Fruit fly (Drosophila melanogaster) whole organism, prepupa: ENCODE results near the gene CG43401.

Experiments
- CG10669 ChIP-seq: fragments of 200-800 bp; sonication (Bioruptor generic); optimal IDR thresholded peaks from 3 replicates; lab custom pipeline; 2018; ENCODE audit warnings: missing biosample characterization, mild to moderate bottlenecking, missing genetic modification characterization, moderate library complexity
- CG11294 ChIP-seq: fragments of 200-800 bp; sonication (Bioruptor generic); IDR thresholded peaks from 2 replicates; pipeline ENCODE4 v1.3.6; 2022; ENCODE audit warnings: missing biosample characterization, missing genetic modification characterization
- CG11762 ChIP-seq: fragments of 200-800 bp; sonication (Bioruptor generic); optimal IDR thresholded peaks from 3 replicates; lab custom pipeline; 2016; ENCODE audit warnings: missing biosample characterization, missing genetic modification characterization; ENCODE audit not compliant: insufficient read depth
- CG11902 ChIP-seq: fragments of 200-800 bp; sonication (Bioruptor generic); optimal IDR thresholded peaks from 3 replicates; lab custom pipeline; 2016; ENCODE audit warnings: missing biosample characterization, missing genetic modification characterization
- CG15336 ChIP-seq: fragments of 200-800 bp; sonication (Bioruptor generic); IDR thresholded peaks from 2 replicates; pipeline ENCODE4 v1.3.6; 2022; ENCODE audit warnings: missing biosample characterization, missing genetic modification characterization
- CG16779 ChIP-seq: fragments of 200-800 bp; sonication (Bioruptor generic); optimal IDR thresholded peaks from 3 replicates; lab custom pipeline; 2017; ENCODE audit warnings: missing biosample characterization, mild to moderate bottlenecking, missing genetic modification characterization
- CG3032 ChIP-seq: fragments of 200-800 bp; optimal IDR thresholded peaks from 2 replicates; lab custom pipeline; 2019; ENCODE audit warnings: missing biosample characterization, mild to moderate bottlenecking, missing genetic modification characterization, moderate library complexity
- CG34406 ChIP-seq: fragments of 200-800 bp; sonication (Bioruptor generic); optimal IDR thresholded peaks from 3 replicates; lab custom pipeline; 2016; ENCODE audit warnings: missing biosample characterization, missing genetic modification characterization
- CG3919 ChIP-seq: fragments of 200-800 bp; sonication (Bioruptor generic); optimal IDR thresholded peaks from 3 replicates; lab custom pipeline; 2016; ENCODE audit warnings: missing biosample characterization, missing genetic modification characterization
- CG4318 ChIP-seq: fragments of 200-800 bp; sonication (Bioruptor generic); optimal IDR thresholded peaks from 3 replicates; lab custom pipeline; 2017; ENCODE audit warnings: missing biosample characterization, mild to moderate bottlenecking, missing genetic modification characterization
- CG6276 ChIP-seq: fragments of 200-800 bp; sonication (Bioruptor generic); optimal IDR thresholded peaks from 2 replicates; lab custom pipeline; 2017; ENCODE audit warnings: missing biosample characterization, mild to moderate bottlenecking, missing genetic modification characterization
- CG6792 ChIP-seq: fragments of 200-800 bp; sonication (Bioruptor generic); optimal IDR thresholded peaks from 3 replicates; lab custom pipeline; 2016; ENCODE audit warnings: missing biosample characterization, missing genetic modification characterization
- CG6808 ChIP-seq: fragments of 200-800 bp; sonication (Bioruptor generic); optimal IDR thresholded peaks from 3 replicates; lab custom pipeline; 2017; ENCODE audit warnings: missing biosample characterization, missing genetic modification characterization, mild to moderate bottlenecking, moderate library complexity, missing genetic modification reagents
- CG6854 ChIP-seq: fragments of 200-800 bp; sonication (Bioruptor generic); optimal IDR thresholded peaks from 2 replicates; lab custom pipeline; 2017; ENCODE audit warnings: missing biosample characterization, mild to moderate bottlenecking, missing genetic modification characterization
- CG7368 ChIP-seq: fragments of 200-800 bp; sonication (Bioruptor generic); optimal IDR thresholded peaks from 3 replicates; lab custom pipeline; 2016; ENCODE audit warnings: missing biosample characterization, missing genetic modification characterization
- CG8119 ChIP-seq: fragments of 200-800 bp; sonication (Bioruptor generic); IDR thresholded peaks from 3 replicates; pipeline ENCODE4 v1.3.6; 2022; ENCODE audit warnings: missing biosample characterization, missing genetic modification characterization
- CG8632 ChIP-seq: fragments of 200-800 bp; sonication (Bioruptor generic); optimal IDR thresholded peaks from 3 replicates; lab custom pipeline; 2016; ENCODE audit warnings: missing biosample characterization, missing genetic modification characterization
- CG9139 ChIP-seq: fragments of 200-800 bp; sonication (Bioruptor generic); optimal IDR thresholded peaks from 3 replicates; lab custom pipeline; 2017; ENCODE audit warnings: missing biosample characterization, mild to moderate bottlenecking, missing genetic modification characterization
- Eip75B ChIP-seq: fragments of 200-800 bp; sonication (Bioruptor generic); optimal IDR thresholded peaks from 3 replicates; lab custom pipeline; 2016; ENCODE audit warnings: missing biosample characterization, missing genetic modification characterization
- Eip78C ChIP-seq: fragments of 200-800 bp; sonication (Bioruptor generic); peaks from one replicate; lab custom pipeline; 2016; ENCODE audit warnings: missing biosample characterization, missing genetic modification characterization
- Ets96B ChIP-seq: fragments of 200-800 bp; optimal IDR thresholded peaks from 2 replicates; lab custom pipeline; 2019; ENCODE audit warnings: missing biosample characterization, mild to moderate bottlenecking, missing genetic modification characterization, moderate library complexity
- Hr38 ChIP-seq: sonication (Bioruptor generic); optimal IDR thresholded peaks from 2 replicates; lab custom pipeline; 2016; ENCODE audit warnings: missing biosample characterization, missing genetic modification characterization
- Hr39 ChIP-seq: fragments of 200-800 bp; sonication (Bioruptor generic); optimal IDR thresholded peaks from 2 replicates; lab custom pipeline; 2016; ENCODE audit warnings: missing biosample characterization, missing genetic modification characterization
- Hr4 ChIP-seq: fragments of 200-800 bp; sonication (Bioruptor generic); optimal IDR thresholded peaks from 3 replicates; lab custom pipeline; 2016; ENCODE audit warnings: missing biosample characterization, missing genetic modification characterization
- Met ChIP-seq: fragments of 200-800 bp; sonication (Bioruptor generic); optimal IDR thresholded peaks from 3 replicates; lab custom pipeline; 2016; ENCODE audit warnings: missing biosample characterization, missing genetic modification characterization
- OdsH ChIP-seq: fragments of 200-800 bp; sonication (Bioruptor generic); optimal IDR thresholded peaks from 3 replicates; lab custom pipeline; 2016; ENCODE audit warnings: missing biosample characterization, missing genetic modification characterization
- Smox ChIP-seq: fragments of 200-800 bp; sonication (Bioruptor generic); optimal IDR thresholded peaks from 3 replicates; lab custom pipeline; 2016; ENCODE audit warnings: missing biosample characterization, missing genetic modification characterization
- Sox102F ChIP-seq: fragments of 200-800 bp; sonication (Bioruptor generic); optimal IDR thresholded peaks from 2 replicates; lab custom pipeline; 2016; ENCODE audit warnings: missing biosample characterization, mild to moderate bottlenecking, missing genetic modification characterization
- Sox14 ChIP-seq: fragments of 200-800 bp; sonication (Bioruptor generic); optimal IDR thresholded peaks from 3 replicates; lab custom pipeline; 2016; ENCODE audit warnings: missing biosample characterization, missing genetic modification characterization
- Sox15 ChIP-seq: fragments of 200-800 bp; sonication (Bioruptor generic); optimal IDR thresholded peaks from 3 replicates; lab custom pipeline; 2016; ENCODE audit warnings: missing biosample characterization, missing genetic modification characterization
- achi ChIP-seq: fragments of 200-800 bp; sonication (Bioruptor generic); optimal IDR thresholded peaks from 3 replicates; lab custom pipeline; 2016; ENCODE audit warnings: missing biosample characterization, missing genetic modification characterization
- acj6 ChIP-seq: fragments of 200-800 bp; sonication (Bioruptor generic); optimal IDR thresholded peaks from 3 replicates; lab custom pipeline; 2016; ENCODE audit warnings: missing biosample characterization, missing genetic modification characterization
- cyc ChIP-seq: fragments of 200-800 bp; sonication (Bioruptor generic); optimal IDR thresholded peaks from 3 replicates; lab custom pipeline; 2016; ENCODE audit warnings: missing biosample characterization, missing genetic modification characterization
- dac ChIP-seq: fragments of 200-800 bp; sonication (Bioruptor generic); optimal IDR thresholded peaks from 2 replicates; lab custom pipeline; 2017; ENCODE audit warnings: missing biosample characterization, mild to moderate bottlenecking, missing genetic modification characterization
- dsx ChIP-seq: fragments of 200-800 bp; optimal IDR thresholded peaks from 3 replicates; lab custom pipeline; 2019; ENCODE audit warnings: missing biosample characterization, mild to moderate bottlenecking, missing genetic modification characterization, moderate library complexity; ENCODE audit not compliant: poor library complexity, severe bottlenecking
- eg ChIP-seq: fragments of 200-800 bp; sonication (Bioruptor generic); IDR thresholded peaks from 3 replicates; pipeline ENCODE4 v1.3.6; 2022; ENCODE audit warnings: missing biosample characterization, missing genetic modification characterization
- fd59A ChIP-seq: fragments of 200-800 bp; sonication (Bioruptor generic); optimal IDR thresholded peaks from 2 replicates; lab custom pipeline; 2017; ENCODE audit warnings: missing biosample characterization, mild to moderate bottlenecking, missing genetic modification characterization, missing genetic modification reagents
- fd85E ChIP-seq: fragments of 200-800 bp; sonication (Bioruptor generic); optimal IDR thresholded peaks from 3 replicates; lab custom pipeline; 2016; ENCODE audit warnings: missing biosample characterization, missing genetic modification characterization
- fkh ChIP-seq: fragments of 200-800 bp; sonication (Bioruptor generic); optimal IDR thresholded peaks from 3 replicates; lab custom pipeline; 2017; ENCODE audit warnings: missing biosample characterization, mild to moderate bottlenecking, missing genetic modification characterization, moderate library complexity
- lz ChIP-seq: fragments of 200-800 bp; sonication (Bioruptor generic); optimal IDR thresholded peaks from 3 replicates; lab custom pipeline; 2016; ENCODE audit warnings: missing biosample characterization, missing genetic modification characterization
- net ChIP-seq: fragments of 200-800 bp; sonication (Bioruptor generic); optimal IDR thresholded peaks from 3 replicates; lab custom pipeline; 2016; ENCODE audit warnings: missing biosample characterization, missing genetic modification characterization
- pdm3 ChIP-seq: fragments of 200-800 bp; sonication (Bioruptor generic); optimal IDR thresholded peaks from 3 replicates; lab custom pipeline; 2016; ENCODE audit warnings: missing biosample characterization, missing genetic modification characterization
- salr ChIP-seq, 2 experiments: fragments of 200-800 bp; sonication (Bioruptor generic); optimal IDR thresholded peaks; 3 replicates each; lab custom pipeline; 2016 to 2018; ENCODE audit warnings: missing biosample characterization in 2 of 2, missing genetic modification characterization in 2 of 2, mild to moderate bottlenecking in 1 of 2
- spab ChIP-seq: fragments of 200-800 bp; sonication (Bioruptor generic); optimal IDR thresholded peaks from 2 replicates; lab custom pipeline; 2017; ENCODE audit warnings: missing biosample characterization, mild to moderate bottlenecking, missing genetic modification characterization, missing genetic modification reagents
- ss ChIP-seq, 2 experiments: fragments of 200-800 bp; sonication (Bioruptor generic); optimal IDR thresholded peaks; 2 replicates in 1 of 2; 3 replicates in 1 of 2; lab custom pipeline; 2017 to 2018; ENCODE audit warnings: mild to moderate bottlenecking in 2 of 2, missing biosample characterization in 2 of 2, missing genetic modification characterization in 2 of 2, moderate library complexity in 1 of 2
- svp ChIP-seq: fragments of 200-800 bp; sonication (Bioruptor generic); peaks from one replicate; lab custom pipeline; 2016; ENCODE audit warnings: missing biosample characterization, missing genetic modification characterization
- topi ChIP-seq: fragments of 200-800 bp; sonication (Bioruptor generic); optimal IDR thresholded peaks from 3 replicates; lab custom pipeline; 2016; ENCODE audit warnings: missing biosample characterization, missing genetic modification characterization

Gene CG43401

dm6 chr2L:1456305-1456704 lies 28.0 kb downstream of the CG43401 start (continued):
- TF ChIP-seq Eip78C (GFP tag; lab: Kevin White, UChicago) (peak; percentile 88), Hr38 (GFP tag; lab: Kevin White, UChicago) (no peak), dsx (GFP tag; lab: Kevin White, UChicago) (peak; percentile 75), CG6792 (GFP tag; lab: Kevin White, UChicago) (peak; percentile 51), Sox15 (GFP tag; lab: Kevin White, UChicago) (no peak), OdsH (peak; percentile 75), fd85E (no peak), cyc (GFP tag; lab: Kevin White, UChicago) (no peak), CG11762 (GFP tag; lab: Kevin White, UChicago) (peak; percentile 22), CG6808 (peak; percentile 64), topi (GFP tag; lab: Kevin White, UChicago) (peak; percentile 42), CG4318 (GFP tag; lab: Kevin White, UChicago) (peak; percentile 8), achi (GFP tag; lab: Kevin White, UChicago) (peak; percentile 43), Hr39 (GFP tag; lab: Kevin White, UChicago) (peak; percentile 27), salr (GFP tag; optimal IDR thresholded peaks at IDR 0.05; lab: Kevin White, UChicago) (peak in 1 of 2 experiments; percentile 27), CG11294 (no peak; the same call in 1 of the 2 replicates), CG11902 (GFP tag; lab: Kevin White, UChicago) (peak; percentile 5)

dm6 chr2L:1456822-1457221 lies 28.5 kb downstream of the CG43401 start:
- TF ChIP-seq dsx (GFP tag; lab: Kevin White, UChicago) (peak; percentile 57), CG6854 (no peak), ss (GFP tag; optimal IDR thresholded peaks at IDR 0.05; lab: Kevin White, UChicago) (peak; percentile 29 to 56), OdsH (peak; percentile 29), CG3032 (tag; lab: Kevin White, UChicago) (peak; percentile 54), net (peak; percentile 0), CG6808 (peak; percentile 39), Sox15 (GFP tag; lab: Kevin White, UChicago) (no peak), CG16779 (tag; lab: Kevin White, UChicago) (no peak), CG34406 (peak; percentile 12), CG7368 (GFP tag; lab: Kevin White, UChicago) (no peak), acj6 (GFP tag; lab: Kevin White, UChicago) (peak; percentile 17), Sox14 (GFP tag; lab: Kevin White, UChicago) (peak; percentile 3), Smox (no peak), CG8119 (peak; percentile 78), achi (GFP tag; lab: Kevin White, UChicago) (peak; percentile 58), dac (peak; percentile 14), Hr4 (GFP tag; lab: Kevin White, UChicago) (peak; percentile 32), CG10669 (GFP tag; lab: Kevin White, UChicago) (peak; percentile 59), CG9139 (GFP tag; lab: Kevin White, UChicago) (peak; percentile 57), eg (GFP tag; lab: Robert Waterston, UW) (peak; percentile 49; the same call in 2 of the 3 replicates), CG6792 (GFP tag; lab: Kevin White, UChicago) (peak; percentile 23), CG11762 (GFP tag; lab: Kevin White, UChicago) (no peak), fd59A (peak; percentile 57), spab (GFP tag; lab: Kevin White, UChicago) (peak; percentile 28), Sox102F (GFP tag; lab: Kevin White, UChicago) (no peak), Met (GFP tag; lab: Kevin White, UChicago) (peak; percentile 13), fkh (GFP tag; lab: Kevin White, UChicago) (no peak), salr (GFP tag; optimal IDR thresholded peaks at IDR 0.05; lab: Kevin White, UChicago) (peak in 1 of 2 experiments; percentile 34), svp (no peak), CG11294 (peak; percentile 27; the same call in 1 of the 2 replicates), pdm3 (GFP tag; lab: Kevin White, UChicago) (peak; percentile 42), CG11902 (GFP tag; lab: Kevin White, UChicago) (no peak), CG8632 (peak; percentile 21), Ets96B (tag; lab: Kevin White, UChicago) (peak; percentile 69), lz (GFP tag; lab: Kevin White, UChicago) (no peak), CG6276 (GFP tag; lab: Kevin White, UChicago) (no peak), Eip78C (GFP tag; lab: Kevin White, UChicago) (peak; percentile 88), CG15336 (GFP tag; lab: Robert Waterston, UW) (peak; percentile 78), Hr38 (GFP tag; lab: Kevin White, UChicago) (no peak), Hr39 (GFP tag; lab: Kevin White, UChicago) (no peak), CG3919 (GFP tag; lab: Kevin White, UChicago) (peak; percentile 43), Eip75B (peak; percentile 50)
